Fruit fly (Drosophila melanogaster) whole organism, prepupa: ENCODE results near the gene CG45116.

Source experiments
- CG10631 ChIP-seq: fragments of 200-800 bp; sonication (Bioruptor generic); optimal IDR thresholded peaks from 2 replicates; lab custom pipeline; 2016; ENCODE audit warnings: missing biosample characterization, missing genetic modification characterization
- CG10669 ChIP-seq: fragments of 200-800 bp; sonication (Bioruptor generic); optimal IDR thresholded peaks from 3 replicates; lab custom pipeline; 2018; ENCODE audit warnings: missing biosample characterization, mild to moderate bottlenecking, missing genetic modification characterization, moderate library complexity
- CG11294 ChIP-seq: fragments of 200-800 bp; sonication (Bioruptor generic); IDR thresholded peaks from 2 replicates; pipeline ENCODE4 v1.3.6; 2022; ENCODE audit warnings: missing biosample characterization, missing genetic modification characterization
- CG11762 ChIP-seq: fragments of 200-800 bp; sonication (Bioruptor generic); optimal IDR thresholded peaks from 3 replicates; lab custom pipeline; 2016; ENCODE audit warnings: missing biosample characterization, missing genetic modification characterization; ENCODE audit not compliant: insufficient read depth
- CG11902 ChIP-seq: fragments of 200-800 bp; sonication (Bioruptor generic); optimal IDR thresholded peaks from 3 replicates; lab custom pipeline; 2016; ENCODE audit warnings: missing biosample characterization, missing genetic modification characterization
- CG15336 ChIP-seq: fragments of 200-800 bp; sonication (Bioruptor generic); IDR thresholded peaks from 2 replicates; pipeline ENCODE4 v1.3.6; 2022; ENCODE audit warnings: missing biosample characterization, missing genetic modification characterization
- CG1621 ChIP-seq: fragments of 200-800 bp; sonication (Bioruptor generic); optimal IDR thresholded peaks from 3 replicates; lab custom pipeline; 2018; ENCODE audit warnings: missing biosample characterization, mild to moderate bottlenecking, missing genetic modification characterization
- CG16779 ChIP-seq: fragments of 200-800 bp; sonication (Bioruptor generic); optimal IDR thresholded peaks from 3 replicates; lab custom pipeline; 2017; ENCODE audit warnings: missing biosample characterization, mild to moderate bottlenecking, missing genetic modification characterization
- CG31627 ChIP-seq: fragments of 200-800 bp; sonication (Bioruptor generic); optimal IDR thresholded peaks from 3 replicates; lab custom pipeline; 2016; ENCODE audit warnings: missing biosample characterization, missing genetic modification characterization
- CG32006 ChIP-seq: fragments of 200-800 bp; sonication (Bioruptor generic); optimal IDR thresholded peaks from 3 replicates; lab custom pipeline; 2017; ENCODE audit warnings: missing biosample characterization, mild to moderate bottlenecking, missing genetic modification characterization
- CG34406 ChIP-seq: fragments of 200-800 bp; sonication (Bioruptor generic); optimal IDR thresholded peaks from 3 replicates; lab custom pipeline; 2016; ENCODE audit warnings: missing biosample characterization, missing genetic modification characterization
- CG3919 ChIP-seq: fragments of 200-800 bp; sonication (Bioruptor generic); optimal IDR thresholded peaks from 3 replicates; lab custom pipeline; 2016; ENCODE audit warnings: missing biosample characterization, missing genetic modification characterization
- CG4318 ChIP-seq: fragments of 200-800 bp; sonication (Bioruptor generic); optimal IDR thresholded peaks from 3 replicates; lab custom pipeline; 2017; ENCODE audit warnings: missing biosample characterization, mild to moderate bottlenecking, missing genetic modification characterization
- CG6163 ChIP-seq: fragments of 200-800 bp; sonication (Bioruptor generic); IDR thresholded peaks from 3 replicates; pipeline ENCODE4 v1.3.6; 2022; ENCODE audit warnings: missing biosample characterization, missing genetic modification characterization
- CG6276 ChIP-seq: fragments of 200-800 bp; sonication (Bioruptor generic); optimal IDR thresholded peaks from 2 replicates; lab custom pipeline; 2017; ENCODE audit warnings: missing biosample characterization, mild to moderate bottlenecking, missing genetic modification characterization
- CG6792 ChIP-seq: fragments of 200-800 bp; sonication (Bioruptor generic); optimal IDR thresholded peaks from 3 replicates; lab custom pipeline; 2016; ENCODE audit warnings: missing biosample characterization, missing genetic modification characterization
- CG6808 ChIP-seq: fragments of 200-800 bp; sonication (Bioruptor generic); optimal IDR thresholded peaks from 3 replicates; lab custom pipeline; 2017; ENCODE audit warnings: missing biosample characterization, missing genetic modification characterization, mild to moderate bottlenecking, moderate library complexity, missing genetic modification reagents
- CG7368 ChIP-seq: fragments of 200-800 bp; sonication (Bioruptor generic); optimal IDR thresholded peaks from 3 replicates; lab custom pipeline; 2016; ENCODE audit warnings: missing biosample characterization, missing genetic modification characterization
- CG8119 ChIP-seq: fragments of 200-800 bp; sonication (Bioruptor generic); IDR thresholded peaks from 3 replicates; pipeline ENCODE4 v1.3.6; 2022; ENCODE audit warnings: missing biosample characterization, missing genetic modification characterization
- CG8319 ChIP-seq: fragments of 200-800 bp; sonication (Bioruptor generic); optimal IDR thresholded peaks from 3 replicates; lab custom pipeline; 2016; ENCODE audit warnings: missing biosample characterization, missing genetic modification characterization
- CG9139 ChIP-seq: fragments of 200-800 bp; sonication (Bioruptor generic); optimal IDR thresholded peaks from 3 replicates; lab custom pipeline; 2017; ENCODE audit warnings: missing biosample characterization, mild to moderate bottlenecking, missing genetic modification characterization
- Eip75B ChIP-seq: fragments of 200-800 bp; sonication (Bioruptor generic); optimal IDR thresholded peaks from 3 replicates; lab custom pipeline; 2016; ENCODE audit warnings: missing biosample characterization, missing genetic modification characterization
- Eip78C ChIP-seq: fragments of 200-800 bp; sonication (Bioruptor generic); peaks from one replicate; lab custom pipeline; 2016; ENCODE audit warnings: missing biosample characterization, missing genetic modification characterization
- Eip93F ChIP-seq: fragments of 200-800 bp; sonication (Bioruptor generic); optimal IDR thresholded peaks from 2 replicates; lab custom pipeline; 2016; ENCODE audit warnings: missing biosample characterization, mild to moderate bottlenecking, missing genetic modification characterization
- Ets21C ChIP-seq: fragments of 200-800 bp; sonication (Bioruptor generic); optimal IDR thresholded peaks from 3 replicates; lab custom pipeline; 2016; ENCODE audit warnings: missing biosample characterization, missing genetic modification characterization
- Ets96B ChIP-seq: fragments of 200-800 bp; optimal IDR thresholded peaks from 2 replicates; lab custom pipeline; 2019; ENCODE audit warnings: missing biosample characterization, mild to moderate bottlenecking, missing genetic modification characterization, moderate library complexity
- Gug ChIP-seq: fragments of 200-800 bp; sonication (Bioruptor generic); IDR thresholded peaks from 2 replicates; pipeline ENCODE4 v1.3.6; 2022; ENCODE audit warnings: missing biosample characterization, missing genetic modification characterization
- Hr38 ChIP-seq: sonication (Bioruptor generic); optimal IDR thresholded peaks from 2 replicates; lab custom pipeline; 2016; ENCODE audit warnings: missing biosample characterization, missing genetic modification characterization
- Hr39 ChIP-seq: fragments of 200-800 bp; sonication (Bioruptor generic); optimal IDR thresholded peaks from 2 replicates; lab custom pipeline; 2016; ENCODE audit warnings: missing biosample characterization, missing genetic modification characterization
- Hr4 ChIP-seq: fragments of 200-800 bp; sonication (Bioruptor generic); optimal IDR thresholded peaks from 3 replicates; lab custom pipeline; 2016; ENCODE audit warnings: missing biosample characterization, missing genetic modification characterization
- Lpt ChIP-seq: fragments of 200-800 bp; sonication (Bioruptor generic); optimal IDR thresholded peaks from 3 replicates; lab custom pipeline; 2016; ENCODE audit warnings: missing biosample characterization, missing genetic modification characterization
- Smox ChIP-seq: fragments of 200-800 bp; sonication (Bioruptor generic); optimal IDR thresholded peaks from 3 replicates; lab custom pipeline; 2016; ENCODE audit warnings: missing biosample characterization, missing genetic modification characterization
- Sox102F ChIP-seq: fragments of 200-800 bp; sonication (Bioruptor generic); optimal IDR thresholded peaks from 2 replicates; lab custom pipeline; 2016; ENCODE audit warnings: missing biosample characterization, mild to moderate bottlenecking, missing genetic modification characterization
- Sox14 ChIP-seq: fragments of 200-800 bp; sonication (Bioruptor generic); optimal IDR thresholded peaks from 3 replicates; lab custom pipeline; 2016; ENCODE audit warnings: missing biosample characterization, missing genetic modification characterization
- Sox15 ChIP-seq: fragments of 200-800 bp; sonication (Bioruptor generic); optimal IDR thresholded peaks from 3 replicates; lab custom pipeline; 2016; ENCODE audit warnings: missing biosample characterization, missing genetic modification characterization
- achi ChIP-seq: fragments of 200-800 bp; sonication (Bioruptor generic); optimal IDR thresholded peaks from 3 replicates; lab custom pipeline; 2016; ENCODE audit warnings: missing biosample characterization, missing genetic modification characterization
- acj6 ChIP-seq: fragments of 200-800 bp; sonication (Bioruptor generic); optimal IDR thresholded peaks from 3 replicates; lab custom pipeline; 2016; ENCODE audit warnings: missing biosample characterization, missing genetic modification characterization
- dac ChIP-seq: fragments of 200-800 bp; sonication (Bioruptor generic); optimal IDR thresholded peaks from 2 replicates; lab custom pipeline; 2017; ENCODE audit warnings: missing biosample characterization, mild to moderate bottlenecking, missing genetic modification characterization
- dsx ChIP-seq: fragments of 200-800 bp; optimal IDR thresholded peaks from 3 replicates; lab custom pipeline; 2019; ENCODE audit warnings: missing biosample characterization, mild to moderate bottlenecking, missing genetic modification characterization, moderate library complexity; ENCODE audit not compliant: poor library complexity, severe bottlenecking
- eg ChIP-seq: fragments of 200-800 bp; sonication (Bioruptor generic); IDR thresholded peaks from 3 replicates; pipeline ENCODE4 v1.3.6; 2022; ENCODE audit warnings: missing biosample characterization, missing genetic modification characterization
- esn ChIP-seq: fragments of 200-800 bp; sonication (Bioruptor generic); optimal IDR thresholded peaks from 2 replicates; lab custom pipeline; 2016; ENCODE audit warnings: missing biosample characterization, mild to moderate bottlenecking, missing genetic modification characterization, moderate library complexity
- fd59A ChIP-seq: fragments of 200-800 bp; sonication (Bioruptor generic); optimal IDR thresholded peaks from 2 replicates; lab custom pipeline; 2017; ENCODE audit warnings: missing biosample characterization, mild to moderate bottlenecking, missing genetic modification characterization, missing genetic modification reagents
- fd85E ChIP-seq: fragments of 200-800 bp; sonication (Bioruptor generic); optimal IDR thresholded peaks from 3 replicates; lab custom pipeline; 2016; ENCODE audit warnings: missing biosample characterization, missing genetic modification characterization
- fkh ChIP-seq: fragments of 200-800 bp; sonication (Bioruptor generic); optimal IDR thresholded peaks from 3 replicates; lab custom pipeline; 2017; ENCODE audit warnings: missing biosample characterization, mild to moderate bottlenecking, missing genetic modification characterization, moderate library complexity
- lz ChIP-seq: fragments of 200-800 bp; sonication (Bioruptor generic); optimal IDR thresholded peaks from 3 replicates; lab custom pipeline; 2016; ENCODE audit warnings: missing biosample characterization, missing genetic modification characterization
- net ChIP-seq: fragments of 200-800 bp; sonication (Bioruptor generic); optimal IDR thresholded peaks from 3 replicates; lab custom pipeline; 2016; ENCODE audit warnings: missing biosample characterization, missing genetic modification characterization
- pdm3 ChIP-seq: fragments of 200-800 bp; sonication (Bioruptor generic); optimal IDR thresholded peaks from 3 replicates; lab custom pipeline; 2016; ENCODE audit warnings: missing biosample characterization, missing genetic modification characterization
- salr ChIP-seq, 2 experiments: fragments of 200-800 bp; sonication (Bioruptor generic); optimal IDR thresholded peaks; 3 replicates each; lab custom pipeline; 2016 to 2018; ENCODE audit warnings: missing biosample characterization in 2 of 2, missing genetic modification characterization in 2 of 2, mild to moderate bottlenecking in 1 of 2
- svp ChIP-seq: fragments of 200-800 bp; sonication (Bioruptor generic); peaks from one replicate; lab custom pipeline; 2016; ENCODE audit warnings: missing biosample characterization, missing genetic modification characterization
- topi ChIP-seq: fragments of 200-800 bp; sonication (Bioruptor generic); optimal IDR thresholded peaks from 3 replicates; lab custom pipeline; 2016; ENCODE audit warnings: missing biosample characterization, missing genetic modification characterization
- vri ChIP-seq: fragments of 200-800 bp; sonication (Bioruptor generic); optimal IDR thresholded peaks from 3 replicates; lab custom pipeline; 2016; ENCODE audit warnings: missing biosample characterization, mild to moderate bottlenecking, missing genetic modification characterization

Gene CG45116

dm6 chr3L:22741389-22742120 lies 42.3 kb downstream of the CG45116 start, which contains the start of gene CG7369:
Gene CG7369, plus strand, starts transcription at chr3L:22741793.
- peak; percentile 85 for TF ChIP-seq CG32006 (GFP tag; lab: Kevin White, UChicago)
- peak; percentile 72 for TF ChIP-seq CG8319 (GFP tag; lab: Kevin White, UChicago)
- peak; percentile 93 for TF ChIP-seq fkh
- TF ChIP-seq Sox15 (GFP tag; lab: Kevin White, UChicago), result peak; percentile 83
- TF ChIP-seq Hr4 (GFP tag; lab: Kevin White, UChicago), result peak; percentile 85
- peak; percentile 76 for TF ChIP-seq Ets96B (tag; lab: Kevin White, UChicago)
- TF ChIP-seq CG6792 (GFP tag; lab: Kevin White, UChicago), result peak; percentile 85
- peak; percentile 88 for TF ChIP-seq lz
- peak; percentile 43 for TF ChIP-seq CG9139
- TF ChIP-seq svp, result peak; percentile 94
- peak; percentile 86 for TF ChIP-seq CG6163 (GFP tag; lab: Robert Waterston, UW)
- peak; percentile 75 for TF ChIP-seq Gug (GFP tag; lab: Robert Waterston, UW)
- TF ChIP-seq Hr38 (GFP tag; lab: Kevin White, UChicago), result no peak
- TF ChIP-seq CG10669 (GFP tag; lab: Kevin White, UChicago), result peak; percentile 83
- peak; percentile 84 for TF ChIP-seq vri
- peak; percentile 59 for TF ChIP-seq fd85E (GFP tag; lab: Kevin White, UChicago)
- peak; percentile 75 for TF ChIP-seq dac (GFP tag; lab: Kevin White, UChicago)
- TF ChIP-seq Eip75B, result peak; percentile 76
- peak; percentile 89 for TF ChIP-seq CG3919 (GFP tag; lab: Kevin White, UChicago)
- peak; percentile 85 for TF ChIP-seq pdm3 (GFP tag; lab: Kevin White, UChicago)
- no peak for TF ChIP-seq CG6276
- peak; percentile 70 for TF ChIP-seq CG8119 (GFP tag; lab: Robert Waterston, UW)
- peak; percentile 81 for TF ChIP-seq CG4318 (GFP tag; lab: Kevin White, UChicago)
- peak; percentile 82 for TF ChIP-seq CG11294 (GFP tag; lab: Robert Waterston, UW)
- peak; percentile 83 for TF ChIP-seq Hr39
- TF ChIP-seq esn, result peak; percentile 90
- TF ChIP-seq eg, result peak; percentile 84
- TF ChIP-seq CG34406 (GFP tag; lab: Kevin White, UChicago), result peak; percentile 86
- TF ChIP-seq CG16779 (tag; lab: Kevin White, UChicago), result peak; percentile 57
- peak; percentile 84 for TF ChIP-seq fd59A
- peak; percentile 84 for TF ChIP-seq CG11902 (GFP tag; lab: Kevin White, UChicago)
- peak; percentile 63 for TF ChIP-seq CG15336 (GFP tag; lab: Robert Waterston, UW)
- peak; percentile 68 for TF ChIP-seq CG6808 (GFP tag; lab: Kevin White, UChicago)
- TF ChIP-seq Eip78C (GFP tag; lab: Kevin White, UChicago), result peak; percentile 93
- peak; percentile 82 for TF ChIP-seq CG11762 (GFP tag; lab: Kevin White, UChicago)
- peak; percentile 93 for TF ChIP-seq CG10631 (GFP tag; lab: Kevin White, UChicago)
- TF ChIP-seq net, result peak; percentile 72
- TF ChIP-seq Ets21C (GFP tag; lab: Kevin White, UChicago), result peak; percentile 83
- peak; percentile 60 for TF ChIP-seq CG1621 (tag; lab: Kevin White, UChicago)
- peak; percentile 86 for TF ChIP-seq Sox102F (GFP tag; lab: Kevin White, UChicago)
- TF ChIP-seq topi (GFP tag; lab: Kevin White, UChicago), result peak; percentile 86
- peak; percentile 88 for TF ChIP-seq Smox (GFP tag; lab: Kevin White, UChicago)
- peak; percentile 86 for TF ChIP-seq achi
- peak; percentile 86 for TF ChIP-seq acj6
- TF ChIP-seq dsx (GFP tag; lab: Kevin White, UChicago), result peak; percentile 99
- peak; percentile 58 to 91 for TF ChIP-seq salr (GFP tag; optimal IDR thresholded peaks at IDR 0.05; lab: Kevin White, UChicago)
- TF ChIP-seq Eip93F (GFP tag; lab: Kevin White, UChicago), result peak; percentile 75
- peak; percentile 72 for TF ChIP-seq CG7368 (GFP tag; lab: Kevin White, UChicago)
- peak; percentile 46 for TF ChIP-seq Lpt (GFP tag; lab: Kevin White, UChicago)
- TF ChIP-seq Sox14 (GFP tag; lab: Kevin White, UChicago), result peak; percentile 81
- peak; percentile 89 for TF ChIP-seq CG31627 (GFP tag; lab: Kevin White, UChicago)
